Fruit fly (Drosophila melanogaster): ENCODE measurements around the gene pst.

pst gene

dm6 chr3L:7371290-7371689 lies 11.2 kb upstream of the pst start:
- TF ChIP-seq CG4496 (GFP tag; IDR thresholded peaks at IDR 0.05) (0 out of 3 replicates have a peak, but pooled peaks have one; percentile 25), rn (GFP tag; IDR thresholded peaks at IDR 0.05) (no peak)

DNA sequence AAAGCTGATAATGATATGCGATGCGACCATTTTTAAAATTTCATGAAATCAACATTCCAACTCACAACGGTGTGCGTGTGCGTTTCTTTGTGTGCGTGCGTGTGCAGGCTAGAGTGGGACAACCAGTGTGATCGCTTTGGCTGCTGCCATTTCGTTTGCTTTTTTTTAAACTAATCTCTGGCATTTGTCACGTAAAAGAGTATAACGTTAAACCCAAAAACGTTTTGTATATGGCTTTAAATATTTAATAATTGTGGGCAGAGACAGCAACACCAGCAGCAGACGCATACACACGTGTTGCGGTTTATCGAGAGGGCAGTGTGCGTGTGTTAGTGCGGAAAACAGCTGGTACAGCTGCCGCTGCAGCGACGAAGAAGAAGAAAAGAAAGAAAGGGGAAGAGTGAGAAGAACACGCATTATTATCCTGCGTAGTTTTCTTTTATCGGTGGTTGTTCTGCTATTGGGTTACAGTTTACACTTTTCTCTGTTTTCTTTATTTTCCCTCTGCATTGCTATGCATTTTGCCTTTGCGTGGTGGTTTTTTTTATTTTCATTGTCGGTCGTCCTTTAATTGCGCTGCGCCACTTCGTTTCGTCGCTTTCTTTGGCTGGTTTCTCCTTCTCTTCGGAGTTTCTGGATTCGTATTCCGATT lies 10.3 kb upstream of the pst start:
- TF ChIP-seq CG8159 (tag; optimal IDR thresholded peaks at IDR 0.05) (no peak), CG17806 (tag; optimal IDR thresholded peaks at IDR 0.05) (no peak), D1 (tag; optimal IDR thresholded peaks at IDR 0.05) (no peak), Pif1A (GFP tag; optimal IDR thresholded peaks at IDR 0.05) (peak; percentile 1), Pif1B (GFP tag; optimal IDR thresholded peaks at IDR 0.05) (peak; percentile 21), CG32121 (GFP tag; IDR thresholded peaks at IDR 0.05) (no peak), gl (tag; optimal IDR thresholded peaks at IDR 0.05) (no peak), CG8301 (tag; optimal IDR thresholded peaks at IDR 0.05) (no peak), CG14655 (GFP tag; optimal IDR thresholded peaks at IDR 0.05) (no peak), fd96Ca (GFP tag; IDR thresholded peaks at IDR 0.05) (no peak), Snoo (tag; optimal IDR thresholded peaks at IDR 0.05) (no peak), CG15710 (tag; optimal IDR thresholded peaks at IDR 0.05) (no peak), CG34367 (tag; optimal IDR thresholded peaks at IDR 0.05) (no peak), CG13204 (GFP tag; optimal IDR thresholded peaks at IDR 0.05) (no peak), CG4496 (GFP tag; IDR thresholded peaks at IDR 0.05) (no peak), CG12605 (GFP tag; IDR thresholded peaks at IDR 0.05) (no peak), CG9948 (tag; optimal IDR thresholded peaks at IDR 0.05) (no peak), Ets98B (GFP tag; IDR thresholded peaks at IDR 0.05) (no peak), rn (GFP tag; IDR thresholded peaks at IDR 0.05) (no peak), EcR (GFP tag; optimal IDR thresholded peaks at IDR 0.05) (peak; percentile 33), CG10348 (GFP tag; IDR thresholded peaks at IDR 0.05) (no peak)

dm6 chr3L:7369543-7369942 lies 9.5 kb upstream of the pst start, which contains the start of gene akirin:
akirin (plus strand) TSS chr3L:7369843.
- no peak for TF ChIP-seq CG9948 (tag; optimal IDR thresholded peaks at IDR 0.05)
- no peak for TF ChIP-seq CG17806 (tag; optimal IDR thresholded peaks at IDR 0.05)
- TF ChIP-seq CG8159 (tag; optimal IDR thresholded peaks at IDR 0.05) = no peak
- no peak for TF ChIP-seq D1 (tag; optimal IDR thresholded peaks at IDR 0.05)
- no peak for TF ChIP-seq CG15710 (tag; optimal IDR thresholded peaks at IDR 0.05)
- no peak for TF ChIP-seq Pif1A (GFP tag; optimal IDR thresholded peaks at IDR 0.05)
- no peak for TF ChIP-seq Ets98B (GFP tag; IDR thresholded peaks at IDR 0.05)
- no peak for TF ChIP-seq gl (tag; optimal IDR thresholded peaks at IDR 0.05)
- no peak for TF ChIP-seq CG10348 (GFP tag; IDR thresholded peaks at IDR 0.05)
- no peak for TF ChIP-seq CG8301 (tag; optimal IDR thresholded peaks at IDR 0.05)
- no peak for TF ChIP-seq fd96Ca (GFP tag; IDR thresholded peaks at IDR 0.05)

dm6 chr3L:7368934-7369333 lies 8.9 kb upstream of the pst start, which contains the start of gene Sh3beta:
Sh3beta (minus strand) TSS chr3L:7369260.
- no peak for TF ChIP-seq EcR (GFP tag; optimal IDR thresholded peaks at IDR 0.05)
- TF ChIP-seq CG9948 (tag; optimal IDR thresholded peaks at IDR 0.05) = no peak
- no peak for TF ChIP-seq Pif1A (GFP tag; optimal IDR thresholded peaks at IDR 0.05)
- no peak for TF ChIP-seq Ets98B (GFP tag; IDR thresholded peaks at IDR 0.05)
- TF ChIP-seq Snoo (tag; optimal IDR thresholded peaks at IDR 0.05) = no peak
- no peak for TF ChIP-seq CG10348 (GFP tag; IDR thresholded peaks at IDR 0.05)
- TF ChIP-seq CG32121 (GFP tag; IDR thresholded peaks at IDR 0.05) = no peak
- no peak for TF ChIP-seq gl (tag; optimal IDR thresholded peaks at IDR 0.05)
- no peak for TF ChIP-seq D1 (tag; optimal IDR thresholded peaks at IDR 0.05)
- no peak for TF ChIP-seq CG17806 (tag; optimal IDR thresholded peaks at IDR 0.05)
- TF ChIP-seq CG8301 (tag; optimal IDR thresholded peaks at IDR 0.05) = no peak
- no peak for TF ChIP-seq CG15710 (tag; optimal IDR thresholded peaks at IDR 0.05)
- TF ChIP-seq fd96Ca (GFP tag; IDR thresholded peaks at IDR 0.05) = no peak

DNA sequence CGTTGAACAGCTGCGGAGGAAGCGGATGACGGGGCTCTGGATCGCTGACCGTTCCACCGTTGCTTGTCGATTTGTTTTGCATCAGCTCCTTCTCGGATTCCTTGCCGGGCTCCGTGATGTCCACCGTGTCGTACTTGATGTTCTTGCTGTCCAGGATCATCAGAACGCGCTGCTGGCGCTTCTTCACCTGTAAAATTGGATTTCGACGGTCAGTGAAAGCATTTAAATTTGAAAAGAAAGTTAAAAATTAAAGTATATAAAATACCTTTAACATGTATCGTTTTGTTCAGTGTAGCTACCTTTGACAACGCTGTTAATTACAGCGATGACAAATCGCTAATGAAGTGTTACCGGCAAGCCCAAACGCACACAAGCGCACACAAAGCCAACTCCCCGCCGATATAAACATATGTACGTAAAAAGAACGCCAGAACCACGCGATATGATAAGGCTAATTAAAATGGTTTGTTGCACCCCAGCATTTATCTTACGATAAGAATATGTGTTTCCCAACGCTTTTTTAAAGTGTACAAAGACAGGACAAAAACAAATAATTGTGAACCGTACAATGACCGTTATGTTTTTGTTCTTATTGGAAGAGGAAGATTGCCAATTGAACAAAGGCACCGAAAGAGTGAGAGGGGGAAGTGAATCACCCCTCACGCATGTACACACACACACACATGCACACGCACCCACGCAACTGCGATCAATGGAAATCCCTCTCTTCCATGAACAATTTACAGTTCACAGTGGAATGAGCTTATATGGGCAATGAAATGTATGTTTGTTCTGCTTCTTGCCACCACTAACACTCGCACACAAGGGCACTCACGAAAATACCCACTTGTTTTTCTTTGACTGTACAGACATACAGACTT lies 8.0 kb upstream of the pst start:
- TF ChIP-seq rn (GFP tag; IDR thresholded peaks at IDR 0.05) (no peak), D1 (tag; optimal IDR thresholded peaks at IDR 0.05) (no peak), CG10348 (GFP tag; IDR thresholded peaks at IDR 0.05) (no peak), CG32121 (GFP tag; IDR thresholded peaks at IDR 0.05) (peak; percentile 43; the same call in 1 of the 2 replicates), Ets98B (GFP tag; IDR thresholded peaks at IDR 0.05) (no peak), CG8159 (tag; optimal IDR thresholded peaks at IDR 0.05) (peak; percentile 41), CG9948 (tag; optimal IDR thresholded peaks at IDR 0.05) (no peak), CG8301 (tag; optimal IDR thresholded peaks at IDR 0.05) (peak; percentile 33), CG17806 (tag; optimal IDR thresholded peaks at IDR 0.05) (no peak), CG15710 (tag; optimal IDR thresholded peaks at IDR 0.05) (no peak), Pif1B (GFP tag; optimal IDR thresholded peaks at IDR 0.05) (peak; percentile 18), Pif1A (GFP tag; optimal IDR thresholded peaks at IDR 0.05) (peak; percentile 18), CG12605 (GFP tag; IDR thresholded peaks at IDR 0.05) (no peak), EcR (GFP tag; optimal IDR thresholded peaks at IDR 0.05) (peak; percentile 93), CG14655 (GFP tag; optimal IDR thresholded peaks at IDR 0.05) (no peak), CG34367 (tag; optimal IDR thresholded peaks at IDR 0.05) (no peak), CG4496 (GFP tag; IDR thresholded peaks at IDR 0.05) (peak; percentile 60; the same call in 2 of the 3 replicates), Snoo (tag; optimal IDR thresholded peaks at IDR 0.05) (peak; percentile 16), gl (tag; optimal IDR thresholded peaks at IDR 0.05) (no peak), fd96Ca (GFP tag; IDR thresholded peaks at IDR 0.05) (no peak), CG13204 (GFP tag; optimal IDR thresholded peaks at IDR 0.05) (no peak)

All from whole organism, pupa.